Worm (Caenorhabditis elegans): ENCODE data around the gene W04G3.13.
A peak's percentile ranks its signal among the peaks of the same experiment; 100 is the strongest.

The W04G3.13 gene

DNA sequence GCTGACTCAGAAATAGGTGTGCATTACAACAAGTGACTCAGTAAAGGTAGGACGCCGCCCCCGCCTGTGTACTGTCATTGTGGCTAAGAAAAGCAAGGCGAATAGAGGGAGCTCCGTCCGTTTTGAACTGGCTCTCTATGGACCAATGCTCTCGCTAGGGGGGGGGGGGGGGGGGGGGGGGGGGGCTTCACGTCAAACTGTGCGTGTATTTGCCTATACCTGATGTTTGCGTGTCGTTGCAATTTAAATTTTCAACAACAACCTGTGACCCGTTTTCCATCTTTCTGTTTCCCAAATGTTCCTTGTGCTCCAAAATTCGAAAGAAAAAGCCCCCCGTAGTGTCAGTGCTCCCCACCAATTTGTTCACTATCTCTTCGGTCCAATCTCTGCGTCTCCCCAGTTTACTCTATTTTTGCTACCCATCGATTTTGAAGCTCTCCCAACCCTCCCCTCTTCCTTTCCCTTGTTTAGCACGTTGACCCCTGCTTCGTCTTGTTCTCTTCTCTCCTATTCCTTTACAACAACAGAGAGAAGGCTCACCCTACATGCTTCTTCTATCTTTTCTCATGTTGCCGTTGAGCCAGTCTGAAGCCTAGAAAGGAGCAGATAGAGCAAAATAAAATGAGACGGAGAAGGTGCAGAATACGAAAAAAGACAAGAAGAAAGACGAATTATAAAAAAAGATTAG, 45.0 kb downstream of the W04G3.13 start:
- peak; percentile 72 for TF ChIP-seq lin-39 (tag; optimal IDR thresholded peaks at IDR 0.05)
- peak; percentile 10 for TF ChIP-seq pqm-1 (tag; optimal IDR thresholded peaks at IDR 0.05)
- TF ChIP-seq nfya-1 (tag; optimal IDR thresholded peaks at IDR 0.05; ENCODE audit: insufficient read depth) = peak; percentile 69
- peak; percentile 1 for TF ChIP-seq nhr-11 (tag; optimal IDR thresholded peaks at IDR 0.05)
- peak; percentile 10 for TF ChIP-seq lin-15B (tag; optimal IDR thresholded peaks at IDR 0.05)
- peak; percentile 43 for TF ChIP-seq ceh-28 (tag; optimal IDR thresholded peaks at IDR 0.05)
- no peak for TF ChIP-seq mdl-1 (tag; optimal IDR thresholded peaks at IDR 0.05)
- peak; percentile 27 for TF ChIP-seq hmg-11 (tag; optimal IDR thresholded peaks at IDR 0.05)
- TF ChIP-seq pha-4 (tag; optimal IDR thresholded peaks at IDR 0.05) = peak; percentile 69
- peak; percentile 31 for TF ChIP-seq fkh-10 (GFP tag; optimal IDR thresholded peaks at IDR 0.05)
- TF ChIP-seq zag-1 (tag; optimal IDR thresholded peaks at IDR 0.05) = no peak
- no peak for TF ChIP-seq snpc-4 (tag; optimal IDR thresholded peaks at IDR 0.05)
- peak; percentile 42 for TF ChIP-seq elt-2 (tag; optimal IDR thresholded peaks at IDR 0.05)
- peak; percentile 23 for TF ChIP-seq tbx-2 (tag; optimal IDR thresholded peaks at IDR 0.05)

DNA sequence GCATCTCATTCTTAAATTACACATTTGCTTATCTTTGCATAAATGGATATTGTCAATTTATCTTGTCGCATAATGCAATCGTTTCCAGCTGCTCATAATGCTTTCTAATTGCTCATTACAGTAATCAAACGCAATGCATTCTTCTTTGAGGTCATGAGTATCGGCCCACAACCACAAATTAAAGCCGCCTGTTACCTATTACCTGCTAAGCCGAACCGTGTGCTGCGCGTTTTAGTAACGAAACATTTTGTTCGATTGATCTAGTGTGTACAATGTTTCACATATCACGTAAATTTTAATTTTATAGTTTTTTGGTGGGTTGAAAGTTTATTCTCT, 45.6 kb downstream of the W04G3.13 start:
- TF ChIP-seq nhr-28 (tag; optimal IDR thresholded peaks at IDR 0.05) (no peak), egl-27 (tag; optimal IDR thresholded peaks at IDR 0.05) (no peak), skn-1 (tag; optimal IDR thresholded peaks at IDR 0.05) (no peak), ama-1 (optimal IDR thresholded peaks at IDR 0.05) (no peak), elt-2 (tag; optimal IDR thresholded peaks at IDR 0.05) (no peak), lin-15B (tag; optimal IDR thresholded peaks at IDR 0.05) (no peak), daf-12 (tag; optimal IDR thresholded peaks at IDR 0.05) (no peak), nhr-12 (tag; optimal IDR thresholded peaks at IDR 0.05) (no peak), pha-4 (tag; optimal IDR thresholded peaks at IDR 0.05) (no peak), nhr-76 (tag; optimal IDR thresholded peaks at IDR 0.05) (no peak), nhr-77 (tag; optimal IDR thresholded peaks at IDR 0.05) (no peak), fkh-2 (tag; optimal IDR thresholded peaks at IDR 0.05) (no peak), aly-2 (tag; optimal IDR thresholded peaks at IDR 0.05) (no peak)

DNA sequence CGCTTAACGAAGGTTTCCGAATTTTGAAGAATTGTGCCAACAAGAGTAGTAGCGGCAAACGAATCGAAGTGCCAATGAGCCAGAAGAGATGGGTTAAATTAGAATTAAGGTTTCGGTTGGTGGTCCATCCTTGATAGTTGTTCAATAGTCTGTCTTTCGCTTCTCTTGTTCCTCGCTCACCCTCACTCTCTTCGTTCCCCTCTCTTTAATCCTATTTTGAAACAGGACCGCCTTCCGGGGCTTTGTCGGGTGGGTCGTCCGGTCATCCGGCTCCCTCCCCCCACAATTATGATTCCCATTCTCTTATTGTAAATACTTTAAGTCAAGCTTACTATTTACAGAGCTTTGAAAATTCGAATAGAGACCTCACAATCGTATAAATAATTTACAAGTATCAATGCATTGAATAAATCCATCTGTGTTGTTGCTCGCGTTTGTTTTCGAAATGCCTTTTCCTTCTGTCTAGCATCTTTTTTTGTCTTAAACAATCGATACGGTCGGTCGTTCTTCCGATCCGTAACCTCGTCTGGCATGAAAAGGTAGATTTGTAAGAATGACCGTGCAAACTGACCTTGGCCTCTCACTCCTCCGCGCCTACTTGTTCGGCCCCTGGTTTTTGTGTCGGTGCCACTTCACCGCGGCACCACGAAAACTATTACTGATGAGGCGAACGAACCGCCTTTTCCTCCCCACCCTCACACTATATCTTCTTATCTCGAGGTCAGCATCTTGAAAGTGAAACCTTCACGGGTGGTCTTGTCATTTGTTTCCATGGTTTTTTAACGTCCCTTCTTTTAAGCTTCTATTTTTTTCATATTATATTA, 46.2 kb downstream of the W04G3.13 start:
- TF ChIP-seq nhr-23 (tag; optimal IDR thresholded peaks at IDR 0.05) (peak; percentile 38), nhr-43 (tag; optimal IDR thresholded peaks at IDR 0.05; ENCODE audit: poor library complexity, severe bottlenecking) (no peak), ceh-9 (tag; optimal IDR thresholded peaks at IDR 0.05) (no peak), elt-2 (tag; optimal IDR thresholded peaks at IDR 0.05) (no peak), tbx-2 (tag; optimal IDR thresholded peaks at IDR 0.05) (no peak), unc-62 (GFP tag; optimal IDR thresholded peaks at IDR 0.05) (no peak), nhr-25 (tag; optimal IDR thresholded peaks at IDR 0.05) (peak; percentile 69), elt-1 (tag; optimal IDR thresholded peaks at IDR 0.05) (peak; percentile 30)

DNA sequence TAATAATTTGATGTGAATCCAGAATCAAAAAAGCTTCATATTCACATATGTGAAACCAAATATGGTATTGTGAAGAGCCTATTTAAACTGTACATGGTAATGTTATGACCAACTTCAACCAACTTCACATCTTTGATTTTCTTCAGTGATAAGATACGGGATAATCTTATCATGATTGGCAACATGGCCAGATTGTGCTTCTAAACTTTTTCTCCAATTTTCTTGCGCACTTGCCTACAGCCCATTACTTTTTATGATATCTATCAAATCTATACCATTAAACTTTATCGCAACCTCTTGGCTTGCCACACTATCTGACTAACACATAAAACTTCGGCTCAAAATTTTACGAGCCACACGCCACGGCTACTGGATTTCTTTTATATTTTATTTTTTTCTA, 47.2 kb downstream of the W04G3.13 start:
- TF ChIP-seq elt-3 (tag; optimal IDR thresholded peaks at IDR 0.05) = no peak
- TF ChIP-seq lsy-12 (tag; optimal IDR thresholded peaks at IDR 0.05) = no peak
- peak; percentile 96 for TF ChIP-seq egl-5 (tag; optimal IDR thresholded peaks at IDR 0.05)

DNA sequence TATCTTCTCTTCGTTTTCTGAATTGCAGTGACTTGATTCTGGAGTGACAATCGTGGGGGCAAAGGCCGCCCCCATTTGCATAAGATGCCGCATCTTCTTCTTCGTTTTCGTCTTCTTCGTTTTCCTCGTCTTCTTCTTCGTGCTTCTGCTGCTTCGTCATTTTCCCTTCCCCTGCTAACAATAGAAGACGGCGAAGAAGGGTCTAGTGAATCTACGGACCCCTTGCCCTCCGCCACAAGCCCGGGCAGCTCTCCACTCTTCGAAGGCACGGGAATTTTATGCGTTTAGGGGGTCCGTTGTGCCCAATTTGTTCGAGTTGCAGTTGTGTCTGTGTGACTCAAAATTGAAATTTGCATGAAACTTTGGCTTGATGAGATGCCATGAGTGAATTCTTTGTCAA, 47.7 kb downstream of the W04G3.13 start:
- TF ChIP-seq skn-1 (tag; optimal IDR thresholded peaks at IDR 0.05) = no peak
- no peak for TF ChIP-seq pqm-1 (tag; optimal IDR thresholded peaks at IDR 0.05)
- TF ChIP-seq ceh-16 (tag; optimal IDR thresholded peaks at IDR 0.05) = no peak
- TF ChIP-seq lin-39 (tag; optimal IDR thresholded peaks at IDR 0.05) = no peak
- no peak for TF ChIP-seq nhr-67 (tag; optimal IDR thresholded peaks at IDR 0.05)
- no peak for TF ChIP-seq ceh-82 (tag; optimal IDR thresholded peaks at IDR 0.05)
- no peak for TF ChIP-seq fkh-2 (tag; optimal IDR thresholded peaks at IDR 0.05)
- TF ChIP-seq unc-39 (tag; optimal IDR thresholded peaks at IDR 0.05) = no peak
- TF ChIP-seq sea-2 (GFP tag; optimal IDR thresholded peaks at IDR 0.05) = no peak
- TF ChIP-seq ZK546.5 (tag; optimal IDR thresholded peaks at IDR 0.05) = no peak
- TF ChIP-seq ceh-28 (tag; optimal IDR thresholded peaks at IDR 0.05) = no peak
- TF ChIP-seq jun-1 (tag; optimal IDR thresholded peaks at IDR 0.05) = no peak
- TF ChIP-seq mdl-1 (tag; optimal IDR thresholded peaks at IDR 0.05) = no peak

Measured in whole organism, L3 larva.